Worm (Caenorhabditis elegans) whole organism, dauer: ENCODE data around the gene ttr-13.

Source experiments
- unc-62 ChIP-seq: sonication (generic microtip); optimal IDR thresholded peaks from 2 replicates; lab custom pipeline; 2017; ENCODE audit warnings: missing biosample characterization, missing genetic modification reagents, missing genetic modification characterization

ttr-13 gene

ce11 chrV:20636855-20637254, at the start of gene ttr-13:
Gene ttr-13 (minus strand): TSS chrV:20636955.
- TF ChIP-seq unc-62 (GFP tag; lab: Kevin White, UChicago): no peak

ce11 chrV:20685383-20685782, 48.6 kb upstream of the ttr-13 start, which contains the start of gene klf-2:
Gene klf-2 (plus strand): TSS chrV:20685683.
- no peak for TF ChIP-seq unc-62 (GFP tag; lab: Kevin White, UChicago)

- no peak for TF ChIP-seq unc-62 (GFP tag; lab: Kevin White, UChicago)
These were observed 45.6 kb upstream of the ttr-13 start for ce11 chrV:20682309-20682708.

ce11 chrV:20681824-20682223, 45.1 kb upstream of the ttr-13 start:
- TF ChIP-seq unc-62 (GFP tag; lab: Kevin White, UChicago): no peak

- TF ChIP-seq unc-62 (GFP tag; lab: Kevin White, UChicago): no peak
These were observed 44.4 kb upstream of the ttr-13 start, which contains the start of gene srsx-35 for ce11 chrV:20681120-20681519. Gene srsx-35 (plus strand): TSS chrV:20681420.

ce11 chrV:20680189-20680588, 43.4 kb upstream of the ttr-13 start:
- no peak for TF ChIP-seq unc-62 (GFP tag; lab: Kevin White, UChicago)

ce11 chrV:20670625-20671024, 33.9 kb upstream of the ttr-13 start:
- no peak for TF ChIP-seq unc-62 (GFP tag; lab: Kevin White, UChicago)

- TF ChIP-seq unc-62 (GFP tag; lab: Kevin White, UChicago): no peak
These were observed 30.1 kb upstream of the ttr-13 start, which contains the start of gene mlt-11 for ce11 chrV:20666905-20667304. Gene mlt-11 (plus strand): TSS chrV:20667205.

ce11 chrV:20664930-20665329, 28.2 kb upstream of the ttr-13 start:
- TF ChIP-seq unc-62 (GFP tag; lab: Kevin White, UChicago): no peak

ce11 chrV:20663736-20664135, 27.0 kb upstream of the ttr-13 start:
- no peak for TF ChIP-seq unc-62 (GFP tag; lab: Kevin White, UChicago)

- no peak for TF ChIP-seq unc-62 (GFP tag; lab: Kevin White, UChicago)
These were observed 25.7 kb upstream of the ttr-13 start for ce11 chrV:20662474-20662873.

- no peak for TF ChIP-seq unc-62 (GFP tag; lab: Kevin White, UChicago)
These were observed 23.3 kb upstream of the ttr-13 start, which contains the start of gene W01F3.2 for ce11 chrV:20660025-20660424. Gene W01F3.2 (plus strand): TSS chrV:20660325.

ce11 chrV:20656626-20657025, 19.9 kb upstream of the ttr-13 start:
- no peak for TF ChIP-seq unc-62 (GFP tag; lab: Kevin White, UChicago)

ce11 chrV:20655174-20655573, 18.4 kb upstream of the ttr-13 start:
- TF ChIP-seq unc-62 (GFP tag; lab: Kevin White, UChicago): no peak

ce11 chrV:20654350-20654749, 17.6 kb upstream of the ttr-13 start, which contains the start of gene mnr-1:
Gene mnr-1 (plus strand): TSS chrV:20654650.
- TF ChIP-seq unc-62 (GFP tag; lab: Kevin White, UChicago): no peak

ce11 chrV:20651923-20652322, 15.2 kb upstream of the ttr-13 start:
- no peak for TF ChIP-seq unc-62 (GFP tag; lab: Kevin White, UChicago)

ce11 chrV:20648868-20649267, 12.1 kb upstream of the ttr-13 start:
- no peak for TF ChIP-seq unc-62 (GFP tag; lab: Kevin White, UChicago)

ce11 chrV:20645479-20645878, 8.7 kb upstream of the ttr-13 start:
- TF ChIP-seq unc-62 (GFP tag; lab: Kevin White, UChicago): no peak
